Fruit fly (Drosophila melanogaster): ENCODE results near the gene p38c.

dm6 chr3R:24139646-24140130 is 10.3 kb downstream of the p38c start:
- TF ChIP-seq Eip75B (GFP tag; optimal IDR thresholded peaks at IDR 0.05) = no peak
- no peak for TF ChIP-seq spab (GFP tag; optimal IDR thresholded peaks at IDR 0.05)
- no peak for TF ChIP-seq CG32006 (GFP tag; optimal IDR thresholded peaks at IDR 0.05)
- TF ChIP-seq CG10631 (GFP tag; optimal IDR thresholded peaks at IDR 0.05) = no peak
- no peak for TF ChIP-seq fd85E (GFP tag; optimal IDR thresholded peaks at IDR 0.05)
- no peak for TF ChIP-seq Sox102F (GFP tag; optimal IDR thresholded peaks at IDR 0.05)
- no peak for TF ChIP-seq Hr39 (GFP tag; optimal IDR thresholded peaks at IDR 0.05)
- no peak for TF ChIP-seq fd59A (GFP tag; optimal IDR thresholded peaks at IDR 0.05)
- TF ChIP-seq CG1621 (tag; optimal IDR thresholded peaks at IDR 0.05) = no peak
- no peak for TF ChIP-seq CG6854 (GFP tag; optimal IDR thresholded peaks at IDR 0.05)
- no peak for TF ChIP-seq Smox (GFP tag; optimal IDR thresholded peaks at IDR 0.05)
- TF ChIP-seq vri (GFP tag; optimal IDR thresholded peaks at IDR 0.05) = no peak
- no peak for TF ChIP-seq CG6808 (GFP tag; optimal IDR thresholded peaks at IDR 0.05)
- no peak for TF ChIP-seq Hr38 (GFP tag; optimal IDR thresholded peaks at IDR 0.05)
